Worm (Caenorhabditis elegans) whole organism, young adult: ENCODE data around the gene F49F1.5.
A peak's percentile ranks its signal among the peaks of the same experiment; 100 is the strongest.
"Not testable (repeated sequence)": the region's sequence is repeated elsewhere in the genome, so short reads cannot be mapped to it uniquely, and the experiment has no call there.

Source experiments
- B0019.2 ChIP-seq: fragments of 200-800 bp; sonication (Bioruptor generic); conservative IDR thresholded peaks from 2 replicates; pipeline ENCODE4 v1.3.6; 2022; ENCODE audit warnings: missing genetic modification reagents, missing genetic modification characterization, missing compliant biosample characterization
- B0035.1 ChIP-seq: sonication (generic microtip); optimal IDR thresholded peaks from 2 replicates; lab custom pipeline; 2016; ENCODE audit warnings: missing genetic modification characterization, mild to moderate bottlenecking, missing compliant biosample characterization, missing genotype, missing genetic modification reagents
- D2030.7 ChIP-seq: fragments of 200-800 bp; sonication (Bioruptor generic); IDR thresholded peaks from 2 replicates; pipeline ENCODE4 v1.3.6; 2022; ENCODE audit warnings: missing genetic modification reagents, missing genetic modification characterization, missing compliant biosample characterization
- F22D6.2 ChIP-seq: sonication (generic microtip); optimal IDR thresholded peaks from 2 replicates; lab custom pipeline; 2016; ENCODE audit warnings: mild to moderate bottlenecking, missing genetic modification characterization, missing compliant biosample characterization
- F39B2.1 ChIP-seq: fragments of 200-800 bp; sonication (Bioruptor generic); IDR thresholded peaks from 2 replicates; pipeline ENCODE4 v1.3.6; 2022; ENCODE audit warnings: missing genetic modification reagents, missing genetic modification characterization, missing compliant biosample characterization
- F49E8.2 ChIP-seq: sonication (generic microtip); optimal IDR thresholded peaks from 3 replicates; lab custom pipeline; 2017; ENCODE audit warnings: missing genetic modification characterization, mild to moderate bottlenecking, missing compliant biosample characterization, antibody characterized with exemption, moderate library complexity; ENCODE audit not compliant: insufficient read depth
- F52B5.7 ChIP-seq: sonication (generic microtip); optimal IDR thresholded peaks from 2 replicates; lab custom pipeline; 2016; ENCODE audit warnings: mild to moderate bottlenecking, missing genetic modification characterization, missing compliant biosample characterization
- ama-1 ChIP-seq, 3 experiments: fragments of 150-350 bp in 1 of 3; sonication (generic microtip) in 2 of 3; optimal IDR thresholded peaks; 2 replicates each; lab custom pipeline; 2014 to 2018; ENCODE audit warnings: missing biosample characterization in 2 of 3, missing genetic modification characterization in 2 of 3, missing genetic modification reagents in 2 of 3
- aptf-2 ChIP-seq: fragments of 200-800 bp; sonication (Bioruptor generic); conservative IDR thresholded peaks from 2 replicates; pipeline ENCODE4 v1.3.6; 2022; ENCODE audit warnings: missing genetic modification reagents, missing genetic modification characterization, missing compliant biosample characterization
- attf-5 ChIP-seq: fragments of 200-800 bp; sonication (Bioruptor generic); optimal IDR thresholded peaks from 2 replicates; lab custom pipeline; 2018; ENCODE audit warnings: mild to moderate bottlenecking, missing genetic modification characterization, missing compliant biosample characterization
- attf-6 ChIP-seq: fragments of 200-800 bp; sonication (Bioruptor generic); IDR thresholded peaks from 2 replicates; pipeline ENCODE4 v1.3.6; 2022; ENCODE audit warnings: missing genetic modification reagents, missing genetic modification characterization, missing compliant biosample characterization
- bed-1 ChIP-seq: fragments of 200-800 bp; sonication (Bioruptor generic); IDR thresholded peaks from 2 replicates; pipeline ENCODE4 v1.3.6; 2022; ENCODE audit warnings: missing genetic modification reagents, missing genetic modification characterization, missing compliant biosample characterization
- bed-2 ChIP-seq: fragments of 200-800 bp; sonication (Bioruptor generic); IDR thresholded peaks from 2 replicates; pipeline ENCODE4 v1.3.6; 2022; ENCODE audit warnings: missing genetic modification reagents, missing genetic modification characterization, missing compliant biosample characterization
- ceh-58 ChIP-seq: fragments of 200-800 bp; sonication (Bioruptor generic); IDR thresholded peaks from 2 replicates; pipeline ENCODE4 v1.3.6; 2022; ENCODE audit warnings: missing genetic modification characterization, missing compliant biosample characterization
- dox-1 ChIP-seq: fragments of 200-800 bp; sonication (Bioruptor generic); IDR thresholded peaks from 2 replicates; pipeline ENCODE4 v1.3.6; 2022; ENCODE audit warnings: missing genetic modification reagents, missing genetic modification characterization, missing compliant biosample characterization
- dpff-1 ChIP-seq: sonication (generic microtip); optimal IDR thresholded peaks from 2 replicates; lab custom pipeline; 2017; ENCODE audit warnings: mild to moderate bottlenecking, missing genetic modification characterization, missing compliant biosample characterization
- egrh-3 ChIP-seq: fragments of 200-800 bp; sonication (Bioruptor generic); IDR thresholded peaks from 2 replicates; pipeline ENCODE4 v1.3.6; 2022; ENCODE audit warnings: missing genetic modification reagents, missing genetic modification characterization, missing compliant biosample characterization
- ets-4 ChIP-seq: fragments of 200-800 bp; sonication (Bioruptor generic); optimal IDR thresholded peaks from 2 replicates; lab custom pipeline; 2018; ENCODE audit warnings: mild to moderate bottlenecking, missing genetic modification characterization, missing compliant biosample characterization
- hlh-12 ChIP-seq: sonication (generic microtip); optimal IDR thresholded peaks from 2 replicates; lab custom pipeline; 2016; ENCODE audit warnings: missing genetic modification characterization, missing compliant biosample characterization
- hsf-1 ChIP-seq: fragments of 200-800 bp; sonication (Bioruptor generic); IDR thresholded peaks from 2 replicates; pipeline ENCODE4 v1.3.6; 2022; ENCODE audit warnings: missing genetic modification reagents, missing genetic modification characterization, missing compliant biosample characterization
- let-607 ChIP-seq, 2 experiments: fragments of 200-800 bp in 1 of 2; sonication (Bioruptor generic) in 1 of 2; sonication (generic microtip) in 1 of 2; optimal IDR thresholded peaks; 2 replicates each; lab custom pipeline; 2016 to 2018; ENCODE audit warnings: mild to moderate bottlenecking in 2 of 2, missing compliant biosample characterization in 2 of 2, missing genetic modification characterization in 2 of 2, moderate library complexity in 2 of 2, missing genotype in 1 of 2
- madf-3 ChIP-seq: fragments of 200-800 bp; sonication (Bioruptor generic); IDR thresholded peaks from 2 replicates; pipeline ENCODE4 v1.3.6; 2022; ENCODE audit warnings: missing genetic modification reagents, missing genetic modification characterization, missing compliant biosample characterization
- mes-4 ChIP-seq: sonication (generic microtip); optimal IDR thresholded peaks from 2 replicates; lab custom pipeline; 2016; ENCODE audit warnings: missing genotype, missing genetic modification characterization, missing compliant biosample characterization
- nfya-2 ChIP-seq: fragments of 200-800 bp; sonication (Bioruptor generic); IDR thresholded peaks from 2 replicates; pipeline ENCODE4 v1.3.6; 2022; ENCODE audit warnings: missing genetic modification reagents, missing genetic modification characterization, missing compliant biosample characterization
- nhr-27 ChIP-seq: fragments of 200-800 bp; sonication (Bioruptor generic); optimal IDR thresholded peaks from 2 replicates; lab custom pipeline; 2018; ENCODE audit warnings: mild to moderate bottlenecking, missing genetic modification characterization, moderate library complexity, missing compliant biosample characterization
- nhr-80 ChIP-seq: sonication (generic microtip); optimal IDR thresholded peaks from 2 replicates; lab custom pipeline; 2016; ENCODE audit warnings: missing genetic modification characterization, missing compliant biosample characterization
- rcor-1 ChIP-seq: fragments of 200-800 bp; sonication (Bioruptor generic); IDR thresholded peaks from 2 replicates; pipeline ENCODE4 v1.3.6; 2022; ENCODE audit warnings: missing genetic modification reagents, missing genetic modification characterization, missing compliant biosample characterization
- rpc-1 ChIP-seq, 2 experiments: fragments of 150-350 bp in 1 of 2; sonication (generic microtip) in 1 of 2; optimal IDR thresholded peaks; 2 replicates each; lab custom pipeline; 2014 to 2018; ENCODE audit warnings: missing biosample characterization in 1 of 2, missing genetic modification characterization in 1 of 2, missing genetic modification reagents in 1 of 2, missing genotype in 1 of 2
- snpc-3.4 ChIP-seq: sonication (generic microtip); optimal IDR thresholded peaks from 2 replicates; lab custom pipeline; 2017; ENCODE audit warnings: missing genetic modification characterization, mild to moderate bottlenecking, missing compliant biosample characterization, antibody characterized with exemption, moderate library complexity, missing genotype, missing genetic modification reagents
- tlf-1 ChIP-seq: fragments of 200-800 bp; sonication (Bioruptor generic); optimal IDR thresholded peaks from 2 replicates; lab custom pipeline; 2018; ENCODE audit warnings: mild to moderate bottlenecking, missing genetic modification characterization, missing compliant biosample characterization
- unc-62 ChIP-seq: fragments of 150-350 bp; optimal IDR thresholded peaks from 2 replicates; lab custom pipeline; 2014; ENCODE audit warnings: missing biosample characterization, missing genetic modification reagents, missing genetic modification characterization
- ztf-18 ChIP-seq: sonication (generic microtip); optimal IDR thresholded peaks from 2 replicates; lab custom pipeline; 2016; ENCODE audit warnings: missing genotype, mild to moderate bottlenecking, missing genetic modification characterization, missing compliant biosample characterization
- ztf-22 ChIP-seq: fragments of 200-800 bp; sonication (Bioruptor generic); optimal IDR thresholded peaks from 2 replicates; lab custom pipeline; 2018; ENCODE audit warnings: mild to moderate bottlenecking, missing genetic modification characterization, moderate library complexity, missing compliant biosample characterization
- ztf-26 ChIP-seq: sonication (generic microtip); optimal IDR thresholded peaks from 2 replicates; lab custom pipeline; 2017; ENCODE audit warnings: missing genetic modification characterization, missing compliant biosample characterization
- ztf-28 ChIP-seq: fragments of 200-800 bp; sonication (Bioruptor generic); IDR thresholded peaks from 2 replicates; pipeline ENCODE4 v1.3.6; 2022; ENCODE audit warnings: missing genetic modification reagents, missing genetic modification characterization, missing compliant biosample characterization

Gene F49F1.5

DNA sequence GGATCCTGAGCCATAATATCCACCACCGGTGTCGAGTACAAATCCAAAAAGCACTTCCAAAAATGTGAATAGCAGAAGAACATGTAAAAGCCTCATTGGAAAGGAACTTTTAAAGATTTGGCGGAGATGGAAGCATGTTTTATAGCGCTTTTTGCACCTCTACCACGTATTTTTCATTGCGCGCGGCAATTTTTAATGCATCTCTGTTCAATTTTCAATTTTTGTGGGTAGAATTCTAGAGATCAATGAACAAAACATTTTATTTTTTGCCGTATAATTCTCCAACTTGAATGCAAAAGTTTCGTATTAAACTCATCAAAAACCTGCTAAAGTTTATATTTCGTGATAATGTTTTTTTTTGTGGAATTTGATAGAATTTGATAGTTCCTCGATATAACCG, 17.3 kb upstream of the F49F1.5 start, which contains the start of gene F49F1.9:
TSS of gene F49F1.9 (minus strand) at position 101 of the 400 bp plus-strand sequence.
- TF ChIP-seq attf-5 (GFP tag; lab: Kevin White, UChicago) (no peak), F52B5.7 (tag; lab: Kevin White, UChicago) (no peak), aptf-2 (GFP tag; lab: Robert Waterston, UW) (no peak), B0035.1 (no peak), hlh-12 (tag; lab: Kevin White, UChicago) (no peak), tlf-1 (GFP tag; lab: Kevin White, UChicago) (no peak), F22D6.2 (no peak), F49E8.2 (tag; lab: Kevin White, UChicago) (no peak), ztf-18 (no peak), rpc-1 (optimal IDR thresholded peaks at IDR 0.05; lab: Kevin White, UChicago) (no peak), rpc-1 (tag; optimal IDR thresholded peaks at IDR 0.05; lab: Kevin White, UChicago) (no peak)
- TF ChIP-seq, all 124 proteins: peak for 0

DNA sequence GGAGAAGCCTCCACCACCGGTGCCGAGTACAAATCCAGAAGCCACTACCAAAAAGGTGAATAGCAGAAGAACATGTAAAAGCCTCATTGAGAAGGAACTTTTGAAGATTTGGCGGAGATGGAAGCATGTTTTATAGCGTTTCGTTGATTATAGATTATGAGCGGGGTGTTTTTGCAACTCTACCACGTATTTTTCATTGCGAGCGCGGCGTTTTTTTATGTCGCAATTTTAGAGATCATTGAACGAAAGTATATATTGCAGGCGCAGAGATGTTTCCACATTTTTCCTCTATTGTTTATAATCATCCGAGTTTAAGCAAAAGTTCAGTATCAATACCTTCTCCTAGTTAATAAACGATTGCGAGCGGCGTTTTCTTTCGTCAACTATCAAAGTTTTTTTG, 15.5 kb upstream of the F49F1.5 start, which contains the start of gene F49F1.17:
TSS of gene F49F1.17 (minus strand) at position 101 of the 400 bp plus-strand sequence.
- TF ChIP-seq attf-6 (GFP tag; lab: Robert Waterston, UW) = no peak
- no peak for TF ChIP-seq rpc-1 (optimal IDR thresholded peaks at IDR 0.05; lab: Kevin White, UChicago)
- no peak for TF ChIP-seq rpc-1 (tag; optimal IDR thresholded peaks at IDR 0.05; lab: Kevin White, UChicago)
- TF ChIP-seq B0035.1 = no peak
- TF ChIP-seq unc-62 (GFP tag; lab: Kevin White, UChicago) = no peak
- no peak for TF ChIP-seq ztf-18
- TF ChIP-seq bed-2 = no peak
- TF ChIP-seq let-607 (tag; optimal IDR thresholded peaks at IDR 0.05; lab: Kevin White, UChicago) = no peak
- no peak for TF ChIP-seq ama-1 (optimal IDR thresholded peaks at IDR 0.05; lab: Kevin White, UChicago)
- no peak for TF ChIP-seq ama-1 (GFP tag; optimal IDR thresholded peaks at IDR 0.05; lab: Kevin White, UChicago)

DNA sequence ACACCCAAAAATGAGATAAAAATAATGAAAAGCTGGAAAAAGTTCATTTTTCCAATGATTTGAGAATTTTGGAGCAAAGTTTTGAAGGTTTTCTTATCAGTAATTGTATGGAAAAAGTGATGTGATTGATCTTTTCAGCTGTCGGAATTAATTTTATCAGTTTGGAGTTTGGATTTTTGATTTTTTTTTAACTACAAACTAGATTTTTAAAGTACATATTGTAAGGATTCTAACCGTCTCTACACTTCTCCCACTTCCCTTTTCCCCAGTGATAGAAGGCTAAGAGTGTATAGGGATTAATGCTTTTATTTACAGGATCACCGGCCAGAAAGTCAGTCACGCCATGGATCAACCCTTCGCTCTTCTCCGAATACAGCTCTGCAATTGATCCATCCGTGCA, 5.4 kb upstream of the F49F1.5 start, which contains the start of gene F49F1.7:
TSS of gene F49F1.7 (minus strand) at position 101 of the 400 bp plus-strand sequence.
- not testable (repeated sequence) for TF ChIP-seq snpc-3.4 (tag; lab: Kevin White, UChicago); B0019.2; rcor-1
- TF ChIP-seq, all 124 proteins: peak for 0; not testable (repeated sequence) for 124

DNA sequence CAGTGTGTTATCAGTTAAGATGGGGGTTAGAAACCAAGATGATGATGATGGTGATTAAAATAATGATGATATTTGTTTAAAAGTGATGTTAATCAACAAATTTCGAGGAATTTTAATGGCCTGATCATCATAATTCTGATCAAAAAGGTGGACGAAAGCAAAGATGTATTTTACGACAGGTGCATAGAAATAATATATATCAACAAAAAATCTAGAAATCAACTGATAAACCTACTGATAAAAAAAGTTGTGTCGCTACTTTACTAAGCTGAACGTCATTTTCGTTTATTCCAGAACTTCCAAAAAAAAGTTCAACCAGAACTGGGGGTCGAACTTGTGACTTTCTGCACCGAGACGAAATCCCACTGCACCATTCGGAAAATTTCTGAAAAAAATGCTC, 2.9 kb upstream of the F49F1.5 start, which contains the start of gene mul-1:
TSS of gene mul-1 (minus strand) at position 84 of the 400 bp plus-strand sequence.
- no peak for TF ChIP-seq bed-1 (GFP tag; lab: Robert Waterston, UW)
- TF ChIP-seq nhr-80 (tag; lab: Kevin White, UChicago) = peak; percentile 46

DNA sequence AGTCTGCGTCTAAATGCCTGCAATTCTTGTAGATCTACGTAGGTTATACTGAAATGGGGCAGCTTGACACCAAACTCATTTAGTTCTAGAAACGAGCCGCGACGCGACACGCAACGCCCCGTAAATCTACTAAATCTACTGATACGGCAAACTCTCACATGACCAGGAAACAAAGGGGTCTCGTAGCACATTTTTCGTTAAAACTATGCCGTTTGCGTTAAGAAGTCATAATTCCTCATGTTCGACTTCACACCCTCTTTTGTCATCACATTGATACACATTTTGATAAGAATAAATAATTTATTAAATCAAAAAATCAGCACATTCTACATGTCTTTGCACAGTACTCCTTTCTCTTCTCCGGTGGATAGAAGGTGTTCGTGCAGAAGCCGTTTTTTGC, 840 bp upstream of the F49F1.5 start:
- TF ChIP-seq hsf-1 (no peak), nhr-80 (tag; lab: Kevin White, UChicago) (peak; percentile 19)

DNA sequence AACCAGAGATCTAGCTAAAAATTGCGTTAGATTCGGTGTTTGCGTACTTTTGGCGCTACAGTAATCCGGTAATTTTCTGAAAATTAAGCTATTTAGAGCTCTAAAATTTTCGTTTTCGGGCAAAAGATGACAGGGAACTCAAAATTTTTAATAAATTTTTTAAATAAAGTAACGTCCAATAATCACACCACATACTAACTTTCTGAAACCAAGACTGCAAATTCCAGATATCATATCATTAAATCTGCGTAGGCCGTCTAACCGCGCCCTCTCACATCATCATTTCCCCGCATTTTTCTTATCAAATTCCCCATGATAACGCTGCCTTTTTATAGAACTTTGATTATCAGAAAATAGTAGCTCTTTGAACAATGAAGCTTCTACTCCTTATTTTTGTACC, 2.8 kb downstream of the F49F1.5 start, which contains the start of gene drd-50:
TSS of gene drd-50 (plus strand) at position 301 of the 400 bp plus-strand sequence.
- TF ChIP-seq B0035.1 (no peak), nhr-80 (tag; lab: Kevin White, UChicago) (peak; percentile 17)

DNA sequence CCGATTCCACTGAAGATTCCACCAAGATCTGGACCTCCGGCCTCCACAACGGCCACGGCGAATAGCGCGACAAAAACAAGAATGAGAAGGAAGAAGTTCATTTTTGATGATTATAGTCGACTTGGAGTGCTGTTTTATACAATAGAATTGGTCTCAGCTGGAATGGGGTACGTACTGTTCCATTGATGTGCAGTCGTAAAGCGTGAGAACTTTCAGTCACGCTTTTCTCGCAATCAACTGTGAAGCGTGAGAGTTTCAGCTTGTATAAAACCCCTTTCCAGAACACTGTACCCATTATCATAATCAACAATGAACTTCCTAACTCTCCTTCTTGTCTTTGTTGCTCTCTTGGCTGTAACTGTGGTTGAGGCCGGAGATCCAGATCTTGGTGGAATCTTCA, 4.6 kb downstream of the F49F1.5 start, which contains the start of the genes F49F1.4 and F49F1.2:
TSS of gene F49F1.4 (minus strand) at position 101 of the 400 bp plus-strand sequence.
TSS of gene F49F1.2 (plus strand) at position 310 of the 400 bp plus-strand sequence.
- TF ChIP-seq nhr-27 (no peak), madf-3 (no peak), nfya-2 (GFP tag; lab: Robert Waterston, UW) (no peak), ceh-58 (no peak), tlf-1 (GFP tag; lab: Kevin White, UChicago) (no peak), dox-1 (no peak), ztf-26 (no peak), ztf-22 (no peak), F39B2.1 (GFP tag; lab: Robert Waterston, UW) (no peak), dpff-1 (tag; lab: Kevin White, UChicago) (no peak), ets-4 (GFP tag; lab: Kevin White, UChicago) (no peak), ztf-28 (no peak), D2030.7 (GFP tag; lab: Robert Waterston, UW) (no peak), mes-4 (tag; lab: Kevin White, UChicago) (no peak), egrh-3 (GFP tag; lab: Robert Waterston, UW) (no peak)
